Worm (Caenorhabditis elegans): ENCODE measurements around the gene ram-5.

The ram-5 gene

ce11 chrX:14512817-14513216, 37.1 kb upstream of the ram-5 start, which contains the start of gene fbxa-141:
fbxa-141 (minus strand) TSS chrX:14512917.
- no peak for TF ChIP-seq C08G9.2 (tag; optimal IDR thresholded peaks at IDR 0.05)
- no peak for TF ChIP-seq ceh-19 (GFP tag; optimal IDR thresholded peaks at IDR 0.05)
- no peak for TF ChIP-seq elt-2 (tag; optimal IDR thresholded peaks at IDR 0.05)
- no peak for TF ChIP-seq F13H6.1 (tag; optimal IDR thresholded peaks at IDR 0.05)
- no peak for TF ChIP-seq T23F11.4 (GFP tag; optimal IDR thresholded peaks at IDR 0.05)
- TF ChIP-seq nhr-232 (tag; optimal IDR thresholded peaks at IDR 0.05), result no peak
- TF ChIP-seq dve-1 (tag; optimal IDR thresholded peaks at IDR 0.05), result no peak
- no peak for TF ChIP-seq sox-4 (tag; optimal IDR thresholded peaks at IDR 0.05)
- no peak for TF ChIP-seq pag-3 (tag; optimal IDR thresholded peaks at IDR 0.05; ENCODE audit: borderline replicate concordance)
- TF ChIP-seq pha-2 (tag; optimal IDR thresholded peaks at IDR 0.05), result no peak
- no peak for TF ChIP-seq ceh-22 (tag; optimal IDR thresholded peaks at IDR 0.05)
- TF ChIP-seq hlh-6 (tag; optimal IDR thresholded peaks at IDR 0.05), result no peak
- TF ChIP-seq ceh-31 (tag; optimal IDR thresholded peaks at IDR 0.05), result no peak
- no peak for TF ChIP-seq ceh-6 (GFP tag; optimal IDR thresholded peaks at IDR 0.05)
- no peak for TF ChIP-seq C38D4.7 (GFP tag; optimal IDR thresholded peaks at IDR 0.05)

- TF ChIP-seq lim-6 (tag; optimal IDR thresholded peaks at IDR 0.05) (no peak), unc-42 (tag; optimal IDR thresholded peaks at IDR 0.05) (peak; percentile 77), ceh-48 (tag; optimal IDR thresholded peaks at IDR 0.05) (peak; percentile 95), ttx-3 (tag; optimal IDR thresholded peaks at IDR 0.05) (peak; percentile 32), sdc-2 (tag; optimal IDR thresholded peaks at IDR 0.05) (peak; percentile 24), ceh-22 (tag; optimal IDR thresholded peaks at IDR 0.05) (no peak)
Observed at ce11 chrX:14513462-14513861, 36.5 kb upstream of the ram-5 start.

ce11 chrX:14515028-14515427, 34.9 kb upstream of the ram-5 start, which contains the start of gene gcsh-1:
gcsh-1 (minus strand) TSS chrX:14515073.
- TF ChIP-seq pha-2 (tag; optimal IDR thresholded peaks at IDR 0.05) (no peak), tbx-2 (tag; optimal IDR thresholded peaks at IDR 0.05) (no peak), hlh-13 (GFP tag; optimal IDR thresholded peaks at IDR 0.05) (no peak), hlh-15 (tag; optimal IDR thresholded peaks at IDR 0.05) (no peak), elt-2 (tag; optimal IDR thresholded peaks at IDR 0.05) (peak; percentile 53)

ce11 chrX:14516560-14516959, 33.4 kb upstream of the ram-5 start, which contains the start of gene D1025.10:
D1025.10 (plus strand) TSS chrX:14516860.
- TF ChIP-seq che-1 (tag; optimal IDR thresholded peaks at IDR 0.05), result no peak
- TF ChIP-seq sox-2 (GFP tag; IDR thresholded peaks at IDR 0.05), result no peak
- TF ChIP-seq nhr-11 (tag; optimal IDR thresholded peaks at IDR 0.05), result no peak
- TF ChIP-seq fkh-10 (GFP tag; optimal IDR thresholded peaks at IDR 0.05), result no peak
- no peak for TF ChIP-seq ztf-16 (tag; optimal IDR thresholded peaks at IDR 0.05)
- no peak for TF ChIP-seq ceh-14 (tag; optimal IDR thresholded peaks at IDR 0.05)
- TF ChIP-seq npax-4 (tag; optimal IDR thresholded peaks at IDR 0.05), result no peak
- TF ChIP-seq ttx-3 (tag; optimal IDR thresholded peaks at IDR 0.05), result no peak
- no peak for TF ChIP-seq pqm-1 (tag; optimal IDR thresholded peaks at IDR 0.05)
- no peak for TF ChIP-seq dve-1 (tag; optimal IDR thresholded peaks at IDR 0.05)
- no peak for TF ChIP-seq pag-3 (tag; optimal IDR thresholded peaks at IDR 0.05; ENCODE audit: borderline replicate concordance)
- no peak for TF ChIP-seq hlh-30 (tag; optimal IDR thresholded peaks at IDR 0.05; ENCODE audit: insufficient read depth)
- TF ChIP-seq ceh-31 (tag; optimal IDR thresholded peaks at IDR 0.05), result no peak
- no peak for TF ChIP-seq C08G9.2 (tag; optimal IDR thresholded peaks at IDR 0.05)
- no peak for TF ChIP-seq elt-4 (tag; optimal IDR thresholded peaks at IDR 0.05)
- TF ChIP-seq tbx-2 (tag; optimal IDR thresholded peaks at IDR 0.05), result no peak
- no peak for TF ChIP-seq fkh-6 (tag; optimal IDR thresholded peaks at IDR 0.05)
- no peak for TF ChIP-seq ceh-22 (tag; optimal IDR thresholded peaks at IDR 0.05)

- TF ChIP-seq tbx-2 (tag; optimal IDR thresholded peaks at IDR 0.05), result no peak
- no peak for TF ChIP-seq ceh-18 (tag; optimal IDR thresholded peaks at IDR 0.05)
- no peak for TF ChIP-seq pha-4 (tag; optimal IDR thresholded peaks at IDR 0.05)
- TF ChIP-seq ceh-34 (tag; optimal IDR thresholded peaks at IDR 0.05), result no peak
- TF ChIP-seq che-1 (tag; optimal IDR thresholded peaks at IDR 0.05), result no peak
- no peak for TF ChIP-seq unc-3 (GFP tag; conservative IDR thresholded peaks at IDR 0.05)
- TF ChIP-seq unc-3 (tag; optimal IDR thresholded peaks at IDR 0.05), result no peak
- no peak for TF ChIP-seq tbx-7 (tag; optimal IDR thresholded peaks at IDR 0.05)
- no peak for TF ChIP-seq hlh-30 (tag; optimal IDR thresholded peaks at IDR 0.05; ENCODE audit: insufficient read depth)
- TF ChIP-seq nfya-1 (tag; optimal IDR thresholded peaks at IDR 0.05), result no peak
- TF ChIP-seq pag-3 (tag; optimal IDR thresholded peaks at IDR 0.05; ENCODE audit: borderline replicate concordance), result no peak
- TF ChIP-seq hlh-13 (GFP tag; optimal IDR thresholded peaks at IDR 0.05), result no peak
- no peak for TF ChIP-seq ceh-24 (tag; optimal IDR thresholded peaks at IDR 0.05)
- TF ChIP-seq dmd-4 (tag; optimal IDR thresholded peaks at IDR 0.05; ENCODE audit: borderline replicate concordance), result no peak
- TF ChIP-seq sdc-2 (tag; optimal IDR thresholded peaks at IDR 0.05), result no peak
- no peak for TF ChIP-seq fkh-6 (tag; optimal IDR thresholded peaks at IDR 0.05)
- TF ChIP-seq sox-4 (tag; optimal IDR thresholded peaks at IDR 0.05), result no peak
Observed at ce11 chrX:14517842-14518241, 32.1 kb upstream of the ram-5 start.
